Worm (Caenorhabditis elegans) whole organism, young adult: Measurements from ENCODE around the gene F02D10.6.
A peak's percentile ranks its signal among the peaks of the same experiment; 100 is the strongest.

ENCODE experiments used
- B0035.1 ChIP-seq: sonication (generic microtip); optimal IDR thresholded peaks from 2 replicates; lab custom pipeline; 2016; ENCODE audit warnings: missing genetic modification characterization, mild to moderate bottlenecking, missing compliant biosample characterization, missing genotype, missing genetic modification reagents
- D2030.7 ChIP-seq: fragments of 200-800 bp; sonication (Bioruptor generic); IDR thresholded peaks from 2 replicates; pipeline ENCODE4 v1.3.6; 2022; ENCODE audit warnings: missing genetic modification reagents, missing genetic modification characterization, missing compliant biosample characterization
- K12H6.12 ChIP-seq: fragments of 200-800 bp; sonication (Bioruptor generic); optimal IDR thresholded peaks from 2 replicates; lab custom pipeline; 2018; ENCODE audit warnings: mild to moderate bottlenecking, missing genetic modification characterization, missing compliant biosample characterization
- T07F8.4 ChIP-seq: sonication (generic microtip); optimal IDR thresholded peaks from 2 replicates; lab custom pipeline; 2016; ENCODE audit warnings: mild to moderate bottlenecking, missing genetic modification characterization, moderate library complexity, missing compliant biosample characterization
- Y53F4B.3 ChIP-seq: fragments of 200-800 bp; sonication (Bioruptor generic); IDR thresholded peaks from 2 replicates; pipeline ENCODE4 v1.3.6; 2022; ENCODE audit warnings: missing genetic modification reagents, missing genetic modification characterization, missing compliant biosample characterization
- ZK185.1 ChIP-seq: sonication (generic microtip); optimal IDR thresholded peaks from 2 replicates; lab custom pipeline; 2016; ENCODE audit warnings: mild to moderate bottlenecking, missing genetic modification characterization, missing compliant biosample characterization; ENCODE audit not compliant: poor library complexity, severe bottlenecking
- akir-1 ChIP-seq: fragments of 200-800 bp; sonication (Bioruptor generic); optimal IDR thresholded peaks from 2 replicates; lab custom pipeline; 2018; ENCODE audit warnings: mild to moderate bottlenecking, missing genetic modification characterization, moderate library complexity, missing compliant biosample characterization
- ama-1 ChIP-seq, 3 experiments: fragments of 150-350 bp in 1 of 3; sonication (generic microtip) in 2 of 3; optimal IDR thresholded peaks; 2 replicates each; lab custom pipeline; 2014 to 2018; ENCODE audit warnings: missing biosample characterization in 2 of 3, missing genetic modification characterization in 2 of 3, missing genetic modification reagents in 2 of 3
- aptf-3 ChIP-seq: fragments of 200-800 bp; sonication (Bioruptor generic); IDR thresholded peaks from 2 replicates; pipeline ENCODE4 v1.3.6; 2022; ENCODE audit warnings: missing genetic modification characterization, missing compliant biosample characterization
- attf-3 ChIP-seq: fragments of 200-800 bp; sonication (Bioruptor generic); conservative IDR thresholded peaks from 2 replicates; pipeline ENCODE4 v1.3.6; 2022; ENCODE audit warnings: missing genetic modification reagents, missing genetic modification characterization, missing compliant biosample characterization
- attf-6 ChIP-seq: fragments of 200-800 bp; sonication (Bioruptor generic); IDR thresholded peaks from 2 replicates; pipeline ENCODE4 v1.3.6; 2022; ENCODE audit warnings: missing genetic modification reagents, missing genetic modification characterization, missing compliant biosample characterization
- bed-1 ChIP-seq: fragments of 200-800 bp; sonication (Bioruptor generic); IDR thresholded peaks from 2 replicates; pipeline ENCODE4 v1.3.6; 2022; ENCODE audit warnings: missing genetic modification reagents, missing genetic modification characterization, missing compliant biosample characterization
- bed-2 ChIP-seq: fragments of 200-800 bp; sonication (Bioruptor generic); IDR thresholded peaks from 2 replicates; pipeline ENCODE4 v1.3.6; 2022; ENCODE audit warnings: missing genetic modification reagents, missing genetic modification characterization, missing compliant biosample characterization
- cebp-1 ChIP-seq, 2 experiments: fragments of 200-800 bp in 1 of 2; sonication (Bioruptor generic) in 1 of 2; sonication (generic microtip) in 1 of 2; IDR thresholded peaks in 1 of 2; optimal IDR thresholded peaks in 1 of 2; 2 replicates each; pipeline versions ENCODE4 v1.3.6 to Lab custom; 2017 to 2022; ENCODE audit warnings: missing compliant biosample characterization in 2 of 2, missing genetic modification characterization in 2 of 2, mild to moderate bottlenecking in 1 of 2, missing genetic modification reagents in 1 of 2, moderate library complexity in 1 of 2
- ceh-100 ChIP-seq: fragments of 200-800 bp; sonication (Bioruptor generic); IDR thresholded peaks from 2 replicates; pipeline ENCODE4 v1.3.6; 2022; ENCODE audit warnings: missing genetic modification reagents, missing genetic modification characterization, missing compliant biosample characterization
- ceh-79 ChIP-seq: sonication (generic microtip); optimal IDR thresholded peaks from 2 replicates; lab custom pipeline; 2017; ENCODE audit warnings: mild to moderate bottlenecking, missing genetic modification characterization, missing compliant biosample characterization
- chd-7 ChIP-seq: sonication (generic microtip); optimal IDR thresholded peaks from 2 replicates; lab custom pipeline; 2016; ENCODE audit warnings: mild to moderate bottlenecking, missing genetic modification characterization, moderate library complexity, missing compliant biosample characterization
- dox-1 ChIP-seq: fragments of 200-800 bp; sonication (Bioruptor generic); IDR thresholded peaks from 2 replicates; pipeline ENCODE4 v1.3.6; 2022; ENCODE audit warnings: missing genetic modification reagents, missing genetic modification characterization, missing compliant biosample characterization
- dpff-1 ChIP-seq: sonication (generic microtip); optimal IDR thresholded peaks from 2 replicates; lab custom pipeline; 2017; ENCODE audit warnings: mild to moderate bottlenecking, missing genetic modification characterization, missing compliant biosample characterization
- ekl-4 ChIP-seq: fragments of 200-800 bp; sonication (Bioruptor generic); IDR thresholded peaks from 2 replicates; pipeline ENCODE4 v1.3.6; 2022; ENCODE audit warnings: missing genetic modification reagents, missing genetic modification characterization, missing compliant biosample characterization
- fkh-3 ChIP-seq: sonication (generic microtip); optimal IDR thresholded peaks from 2 replicates; lab custom pipeline; 2016; ENCODE audit warnings: mild to moderate bottlenecking, missing genetic modification characterization, missing compliant biosample characterization
- hmg-20 ChIP-seq: fragments of 200-800 bp; sonication (Bioruptor generic); IDR thresholded peaks from 2 replicates; pipeline ENCODE4 v1.3.6; 2022; ENCODE audit warnings: missing genetic modification reagents, missing genetic modification characterization, missing compliant biosample characterization
- lin-35 ChIP-seq, 3 experiments: fragments of 150-350 bp in 2 of 3; sonication (generic microtip) in 1 of 3; optimal IDR thresholded peaks; 2 replicates each; lab custom pipeline; 2014 to 2018; ENCODE audit warnings: missing biosample characterization in 3 of 3, missing genetic modification characterization in 3 of 3, missing genetic modification reagents in 3 of 3
- lsl-1 ChIP-seq: fragments of 200-800 bp; sonication (Bioruptor generic); optimal IDR thresholded peaks from 2 replicates; lab custom pipeline; 2018; ENCODE audit warnings: mild to moderate bottlenecking, missing genetic modification characterization, moderate library complexity, missing compliant biosample characterization
- mcd-1 ChIP-seq: fragments of 200-800 bp; sonication (Bioruptor generic); IDR thresholded peaks from 2 replicates; pipeline ENCODE4 v1.3.6; 2022; ENCODE audit warnings: missing genetic modification reagents, missing genetic modification characterization, missing compliant biosample characterization
- mel-28 ChIP-seq: sonication (generic microtip); optimal IDR thresholded peaks from 2 replicates; lab custom pipeline; 2016; ENCODE audit warnings: borderline replicate concordance, mild to moderate bottlenecking, missing genetic modification characterization, missing compliant biosample characterization
- nfyb-1 ChIP-seq: fragments of 200-800 bp; sonication (Bioruptor generic); IDR thresholded peaks from 2 replicates; pipeline ENCODE4 v1.3.6; 2022; ENCODE audit warnings: missing genetic modification reagents, missing genetic modification characterization, missing compliant biosample characterization
- nhr-27 ChIP-seq: fragments of 200-800 bp; sonication (Bioruptor generic); optimal IDR thresholded peaks from 2 replicates; lab custom pipeline; 2018; ENCODE audit warnings: mild to moderate bottlenecking, missing genetic modification characterization, moderate library complexity, missing compliant biosample characterization
- nhr-80 ChIP-seq: sonication (generic microtip); optimal IDR thresholded peaks from 2 replicates; lab custom pipeline; 2016; ENCODE audit warnings: missing genetic modification characterization, missing compliant biosample characterization
- pbrm-1 ChIP-seq: fragments of 200-800 bp; sonication (Bioruptor generic); IDR thresholded peaks from 2 replicates; pipeline ENCODE4 v1.3.6; 2022; ENCODE audit warnings: missing genetic modification reagents, missing genetic modification characterization, missing compliant biosample characterization
- sdz-38 ChIP-seq: sonication (generic microtip); optimal IDR thresholded peaks from 2 replicates; lab custom pipeline; 2016; ENCODE audit warnings: missing genotype, missing genetic modification characterization, missing compliant biosample characterization
- tbp1 ChIP-seq: fragments of 200-800 bp; sonication (Bioruptor generic); optimal IDR thresholded peaks from 2 replicates; lab custom pipeline; 2018; ENCODE audit warnings: mild to moderate bottlenecking, missing genetic modification characterization, missing compliant biosample characterization
- tbx-9 ChIP-seq: sonication (generic microtip); optimal IDR thresholded peaks from 2 replicates; lab custom pipeline; 2016; ENCODE audit warnings: borderline replicate concordance, missing genetic modification characterization, inconsistent platforms, missing compliant biosample characterization
- unc-62 ChIP-seq: fragments of 150-350 bp; optimal IDR thresholded peaks from 2 replicates; lab custom pipeline; 2014; ENCODE audit warnings: missing biosample characterization, missing genetic modification reagents, missing genetic modification characterization
- zfh-2 ChIP-seq: fragments of 200-800 bp; sonication (Bioruptor generic); conservative IDR thresholded peaks from 2 replicates; pipeline ENCODE4 v1.3.6; 2022; ENCODE audit warnings: missing genetic modification reagents, missing genetic modification characterization, missing compliant biosample characterization
- zim-3 ChIP-seq: sonication (generic microtip); optimal IDR thresholded peaks from 2 replicates; lab custom pipeline; 2017; ENCODE audit warnings: mild to moderate bottlenecking, missing genetic modification characterization, moderate library complexity, missing compliant biosample characterization
- ztf-26 ChIP-seq: sonication (generic microtip); optimal IDR thresholded peaks from 2 replicates; lab custom pipeline; 2017; ENCODE audit warnings: missing genetic modification characterization, missing compliant biosample characterization

Gene F02D10.6

ce11 chrX:13414974-13415373, 36.5 kb downstream of the F02D10.6 start (continued):
- TF ChIP-seq bed-2: no peak
- TF ChIP-seq unc-62 (GFP tag; lab: Kevin White, UChicago): no peak
- peak in 1 of 3 experiments; percentile 20 for TF ChIP-seq lin-35 (GFP tag; optimal IDR thresholded peaks at IDR 0.05; lab: Kevin White, UChicago)
- TF ChIP-seq zfh-2 (GFP tag; lab: Robert Waterston, UW): no peak
- no peak for TF ChIP-seq akir-1 (GFP tag; lab: Kevin White, UChicago)
- TF ChIP-seq lsl-1 (GFP tag; lab: Kevin White, UChicago): no peak
- TF ChIP-seq Y53F4B.3: no peak
- TF ChIP-seq aptf-3 (GFP tag; lab: Robert Waterston, UW): no peak
- no peak for TF ChIP-seq cebp-1 (GFP tag; IDR thresholded peaks at IDR 0.05; lab: Robert Waterston, UW)
- no peak for TF ChIP-seq cebp-1 (tag; optimal IDR thresholded peaks at IDR 0.05; lab: Kevin White, UChicago)
- no peak for TF ChIP-seq nhr-27 (tag; lab: Kevin White, UChicago)
- no peak for TF ChIP-seq bed-1
- no peak for TF ChIP-seq attf-6 (GFP tag; lab: Robert Waterston, UW)
- no peak for TF ChIP-seq ama-1 (optimal IDR thresholded peaks at IDR 0.05; lab: Kevin White, UChicago)
- TF ChIP-seq ama-1 (GFP tag; optimal IDR thresholded peaks at IDR 0.05; lab: Kevin White, UChicago): peak in 1 of 2 experiments; percentile 58
- TF ChIP-seq fkh-3 (tag; lab: Kevin White, UChicago): no peak
- TF ChIP-seq ztf-26 (tag; lab: Kevin White, UChicago): no peak
- no peak for TF ChIP-seq hmg-20
- peak; percentile 13 for TF ChIP-seq ceh-79
- peak; percentile 50 for TF ChIP-seq D2030.7 (GFP tag; lab: Robert Waterston, UW)
- TF ChIP-seq tbp1 (GFP tag; lab: Kevin White, UChicago): peak; percentile 93
- TF ChIP-seq nfyb-1 (GFP tag; lab: Robert Waterston, UW): peak; percentile 44; the same call in 1 of the 2 replicates
- no peak for TF ChIP-seq sdz-38 (tag; lab: Kevin White, UChicago)
- TF ChIP-seq T07F8.4 (tag; lab: Kevin White, UChicago): peak; percentile 12
- TF ChIP-seq zim-3 (tag; lab: Kevin White, UChicago): peak; percentile 17
- TF ChIP-seq tbx-9 (tag; lab: Kevin White, UChicago): no peak
- TF ChIP-seq K12H6.12: no peak
- TF ChIP-seq ekl-4 (GFP tag; lab: Robert Waterston, UW): peak; percentile 37; the same call in 1 of the 2 replicates
- no peak; the same call in 1 of the 2 replicates for TF ChIP-seq mcd-1
- TF ChIP-seq dpff-1: no peak

- TF ChIP-seq B0035.1 (tag; lab: Kevin White, UChicago) (no peak), nhr-80 (tag; lab: Kevin White, UChicago) (peak; percentile 49)
These were observed 39.2 kb downstream of the F02D10.6 start for ce11 chrX:13412307-13412706.

ce11 chrX:13411306-13411705, 40.2 kb downstream of the F02D10.6 start:
- TF ChIP-seq dox-1 (GFP tag; lab: Robert Waterston, UW) (no peak), ZK185.1 (tag; lab: Kevin White, UChicago) (no peak), K12H6.12 (no peak), ceh-100 (no peak), chd-7 (no peak), pbrm-1 (GFP tag; lab: Robert Waterston, UW) (no peak), mel-28 (tag; lab: Kevin White, UChicago) (no peak), attf-3 (GFP tag; lab: Robert Waterston, UW) (no peak)
